Worm (Caenorhabditis elegans): ENCODE results near the gene W09C2.8.

Gene W09C2.8

DNA sequence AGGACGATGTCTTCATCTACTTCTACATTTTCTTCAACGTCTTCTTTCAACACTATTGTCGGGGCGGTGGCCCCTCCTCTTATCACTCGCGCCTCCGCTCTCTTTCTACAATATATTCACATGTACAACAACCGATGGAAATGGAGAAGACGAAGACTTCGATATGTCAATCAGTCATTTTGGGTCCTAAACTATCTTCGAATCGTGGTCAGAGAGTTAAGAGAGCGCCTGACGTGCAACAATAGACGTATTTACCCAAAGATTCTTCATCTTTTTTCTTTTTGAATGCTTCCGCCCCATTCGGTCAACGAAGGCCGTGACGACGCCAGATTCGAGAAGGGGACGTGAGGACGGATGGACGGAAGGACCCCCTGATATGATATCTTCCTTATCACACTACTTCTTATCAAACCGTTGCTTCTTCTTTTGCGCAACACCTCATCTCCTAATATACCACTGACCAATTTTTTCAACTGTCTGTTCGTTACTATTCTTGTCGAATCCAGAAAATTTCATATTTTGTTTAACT is 8.9 kb upstream of the W09C2.8 start:
- no peak for TF ChIP-seq flt-1 (GFP tag; IDR thresholded peaks at IDR 0.05)
- TF ChIP-seq klf-2 (GFP tag; conservative IDR thresholded peaks at IDR 0.05), result no peak
- no peak for TF ChIP-seq tab-1 (GFP tag; IDR thresholded peaks at IDR 0.05)
- no peak for TF ChIP-seq ztf-29 (GFP tag; IDR thresholded peaks at IDR 0.05)
- no peak for TF ChIP-seq cog-1 (tag; optimal IDR thresholded peaks at IDR 0.05)

DNA sequence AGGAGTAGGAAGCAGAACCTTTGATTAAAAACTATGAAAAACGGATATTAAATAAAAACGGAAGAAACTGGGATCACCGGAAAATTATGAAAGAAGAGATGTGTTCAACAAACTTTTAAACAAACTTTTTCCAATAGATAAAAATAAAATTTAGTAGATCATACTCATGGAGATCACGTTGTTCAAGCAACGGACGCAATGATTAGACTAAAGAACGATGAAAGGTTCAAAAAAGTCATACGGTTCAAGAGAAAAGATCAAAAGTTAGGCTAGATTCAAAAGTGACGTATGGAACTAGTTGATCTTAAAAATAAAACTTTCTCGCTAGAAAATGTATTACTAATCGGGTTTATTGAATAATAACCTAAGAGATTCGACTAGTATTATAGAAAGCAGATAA is 7.9 kb upstream of the W09C2.8 start:
- TF ChIP-seq tab-1 (GFP tag; IDR thresholded peaks at IDR 0.05) (no peak), cog-1 (tag; optimal IDR thresholded peaks at IDR 0.05) (no peak), klf-2 (GFP tag; conservative IDR thresholded peaks at IDR 0.05) (no peak), med-1 (GFP tag; optimal IDR thresholded peaks at IDR 0.05; ENCODE audit: insufficient read depth) (no peak), ztf-23 (GFP tag; IDR thresholded peaks at IDR 0.05) (no peak), T22C8.4 (GFP tag; IDR thresholded peaks at IDR 0.05) (no peak), ztf-29 (GFP tag; IDR thresholded peaks at IDR 0.05) (no peak), flt-1 (GFP tag; IDR thresholded peaks at IDR 0.05) (no peak), ref-1 (GFP tag; conservative IDR thresholded peaks at IDR 0.05) (no peak)

DNA sequence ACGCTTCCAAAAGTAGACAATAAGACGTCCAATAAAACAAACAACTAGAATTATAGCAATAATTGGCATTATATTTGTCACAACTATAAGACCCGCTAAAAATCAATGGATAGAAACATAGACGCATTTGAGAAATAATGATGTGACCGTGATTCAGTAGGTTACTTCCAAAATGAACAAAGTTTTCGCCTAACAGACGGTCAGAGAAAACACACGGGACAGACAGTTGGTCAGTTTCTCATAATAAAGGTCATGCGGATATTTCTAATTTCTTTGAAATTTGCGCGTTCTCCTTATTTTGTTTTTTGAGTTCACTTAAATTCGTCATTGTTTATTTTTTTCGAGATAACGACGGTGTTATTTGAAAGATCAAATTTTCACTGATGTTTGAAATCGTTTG is 7.4 kb upstream of the W09C2.8 start:
- no peak for TF ChIP-seq klf-2 (GFP tag; conservative IDR thresholded peaks at IDR 0.05)
- no peak for TF ChIP-seq ztf-23 (GFP tag; IDR thresholded peaks at IDR 0.05)
- TF ChIP-seq flt-1 (GFP tag; IDR thresholded peaks at IDR 0.05), result no peak
- no peak for TF ChIP-seq tab-1 (GFP tag; IDR thresholded peaks at IDR 0.05)
- TF ChIP-seq cog-1 (tag; optimal IDR thresholded peaks at IDR 0.05), result no peak
- TF ChIP-seq ztf-29 (GFP tag; IDR thresholded peaks at IDR 0.05), result no peak
- no peak for TF ChIP-seq T22C8.4 (GFP tag; IDR thresholded peaks at IDR 0.05)

DNA sequence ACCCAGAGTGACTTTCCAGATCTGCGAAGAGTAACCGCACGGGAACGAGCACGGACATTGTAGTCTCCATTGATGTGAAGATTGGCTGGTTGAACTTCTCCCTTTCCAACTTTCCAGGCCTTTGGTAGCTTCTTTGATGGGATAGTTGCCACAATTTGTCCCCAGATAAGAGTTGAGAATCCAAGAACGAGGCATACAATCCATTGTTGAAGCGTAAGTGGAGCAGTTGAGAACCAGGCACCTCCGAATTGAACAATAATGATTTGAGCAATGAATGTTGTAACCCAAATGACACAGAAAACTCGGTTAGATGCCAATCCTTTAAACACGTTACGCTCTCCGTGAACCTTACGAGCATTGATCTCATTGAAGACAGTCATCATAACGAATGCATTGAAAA is 2.9 kb upstream of the W09C2.8 start:
- TF ChIP-seq flt-1 (GFP tag; IDR thresholded peaks at IDR 0.05), result no peak

DNA sequence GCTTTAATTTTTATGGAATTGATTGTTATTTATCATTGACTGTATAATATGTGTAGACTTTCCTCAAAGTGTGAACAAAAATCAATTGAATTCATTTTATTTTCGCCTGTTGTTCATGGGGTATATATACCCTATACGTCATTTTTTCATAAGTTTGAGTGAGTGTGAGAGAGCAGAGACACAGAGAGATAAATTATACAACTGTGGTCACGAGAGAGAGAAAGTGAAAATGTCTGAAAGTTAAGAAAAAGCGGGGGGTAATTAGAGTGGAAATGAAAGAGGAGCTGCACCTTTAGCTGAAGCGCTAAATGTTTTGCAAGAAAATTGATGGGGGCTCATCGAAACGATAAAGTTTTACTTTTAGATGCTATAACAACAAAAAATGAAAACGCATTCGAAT is 1.7 kb upstream of the W09C2.8 start:
- TF ChIP-seq klf-2 (GFP tag; conservative IDR thresholded peaks at IDR 0.05), result no peak
- no peak for TF ChIP-seq cog-1 (tag; optimal IDR thresholded peaks at IDR 0.05)
- TF ChIP-seq T22C8.4 (GFP tag; IDR thresholded peaks at IDR 0.05), result no peak
- TF ChIP-seq tab-1 (GFP tag; IDR thresholded peaks at IDR 0.05), result no peak
- no peak for TF ChIP-seq flt-1 (GFP tag; IDR thresholded peaks at IDR 0.05)
- no peak for TF ChIP-seq ztf-23 (GFP tag; IDR thresholded peaks at IDR 0.05)
- no peak for TF ChIP-seq ztf-29 (GFP tag; IDR thresholded peaks at IDR 0.05)
- TF ChIP-seq ref-1 (GFP tag; conservative IDR thresholded peaks at IDR 0.05), result no peak
- no peak for TF ChIP-seq med-1 (GFP tag; optimal IDR thresholded peaks at IDR 0.05; ENCODE audit: insufficient read depth)

DNA sequence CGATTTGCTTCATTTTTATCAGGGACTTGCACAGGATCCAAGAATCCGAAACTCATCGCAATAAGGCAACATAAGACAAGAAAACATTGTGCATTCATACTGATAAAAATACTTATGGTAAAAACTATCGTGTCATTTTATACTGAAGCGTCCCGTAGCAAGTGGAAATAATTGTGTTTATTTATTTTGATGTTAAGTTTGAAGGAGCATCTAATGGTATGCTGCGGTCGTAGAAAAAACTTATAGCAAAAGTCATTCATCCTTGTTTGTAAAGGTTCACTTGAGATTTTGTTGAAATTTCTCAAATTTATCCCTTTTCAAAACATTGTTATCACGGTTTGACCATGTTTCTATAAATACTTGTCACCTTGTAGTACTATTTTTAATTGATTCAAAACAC is 802 bp upstream of the W09C2.8 start, which contains the start of gene W09C2.10:
Gene W09C2.10 (minus strand): TSS at position 101 of the 400 bp plus-strand sequence.
- TF ChIP-seq tab-1 (GFP tag; IDR thresholded peaks at IDR 0.05) (no peak), ref-1 (GFP tag; conservative IDR thresholded peaks at IDR 0.05) (no peak), ztf-23 (GFP tag; IDR thresholded peaks at IDR 0.05) (no peak), klf-2 (GFP tag; conservative IDR thresholded peaks at IDR 0.05) (no peak), med-1 (GFP tag; optimal IDR thresholded peaks at IDR 0.05; ENCODE audit: insufficient read depth) (no peak), ztf-29 (GFP tag; IDR thresholded peaks at IDR 0.05) (no peak), cog-1 (tag; optimal IDR thresholded peaks at IDR 0.05) (no peak), T22C8.4 (GFP tag; IDR thresholded peaks at IDR 0.05) (no peak)

DNA sequence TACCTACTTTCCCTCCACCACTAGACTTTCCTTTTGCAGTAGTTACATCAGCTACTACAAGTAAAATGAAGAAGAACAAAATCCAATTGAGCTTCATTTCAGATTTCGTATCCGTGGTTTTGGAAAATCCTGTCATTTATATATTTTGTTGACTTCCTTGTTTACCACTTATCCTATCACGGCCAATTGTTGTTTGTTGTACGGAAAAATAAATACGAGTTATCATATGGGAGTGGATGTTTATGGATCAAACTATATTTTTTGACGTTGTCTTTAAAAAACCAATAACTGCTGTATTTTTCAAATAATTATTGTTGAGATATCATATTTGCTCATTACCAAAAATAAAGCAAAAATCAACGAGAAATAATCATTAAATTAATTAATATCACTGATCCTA is 906 bp downstream of the W09C2.8 start, which contains the start of gene W09C2.9:
Gene W09C2.9 (minus strand): TSS at position 101 of the 400 bp plus-strand sequence.
- TF ChIP-seq ref-1 (GFP tag; conservative IDR thresholded peaks at IDR 0.05) (no peak), flt-1 (GFP tag; IDR thresholded peaks at IDR 0.05) (no peak), cog-1 (tag; optimal IDR thresholded peaks at IDR 0.05) (no peak), tab-1 (GFP tag; IDR thresholded peaks at IDR 0.05) (no peak), ztf-23 (GFP tag; IDR thresholded peaks at IDR 0.05) (no peak), ztf-29 (GFP tag; IDR thresholded peaks at IDR 0.05) (no peak), klf-2 (GFP tag; conservative IDR thresholded peaks at IDR 0.05) (no peak), med-1 (GFP tag; optimal IDR thresholded peaks at IDR 0.05; ENCODE audit: insufficient read depth) (no peak), T22C8.4 (GFP tag; IDR thresholded peaks at IDR 0.05) (no peak)

DNA sequence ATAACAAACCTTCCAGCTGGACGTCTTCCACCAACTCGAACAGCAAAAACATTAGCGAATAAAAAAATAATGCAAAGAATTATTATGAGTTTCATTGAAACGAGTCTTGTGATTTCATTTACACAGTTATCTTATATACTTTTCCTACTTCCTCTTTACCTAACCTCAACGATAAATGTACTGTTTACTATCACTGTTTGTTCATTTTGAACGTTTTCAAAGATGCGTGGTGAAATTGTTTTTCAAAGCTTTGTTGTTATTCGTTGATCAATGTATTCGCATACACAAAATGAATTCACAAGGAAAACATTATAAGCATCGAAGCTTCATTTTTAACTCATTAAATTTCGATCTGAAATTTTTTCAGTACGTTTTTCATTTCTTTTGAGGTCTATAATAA is 1.9 kb downstream of the W09C2.8 start, which contains the start of gene W09C2.7:
Gene W09C2.7 (minus strand): TSS at position 101 of the 400 bp plus-strand sequence.
- no peak for TF ChIP-seq ztf-23 (GFP tag; IDR thresholded peaks at IDR 0.05)
- no peak for TF ChIP-seq med-1 (GFP tag; optimal IDR thresholded peaks at IDR 0.05; ENCODE audit: insufficient read depth)
- no peak for TF ChIP-seq cog-1 (tag; optimal IDR thresholded peaks at IDR 0.05)
- no peak for TF ChIP-seq T22C8.4 (GFP tag; IDR thresholded peaks at IDR 0.05)

DNA sequence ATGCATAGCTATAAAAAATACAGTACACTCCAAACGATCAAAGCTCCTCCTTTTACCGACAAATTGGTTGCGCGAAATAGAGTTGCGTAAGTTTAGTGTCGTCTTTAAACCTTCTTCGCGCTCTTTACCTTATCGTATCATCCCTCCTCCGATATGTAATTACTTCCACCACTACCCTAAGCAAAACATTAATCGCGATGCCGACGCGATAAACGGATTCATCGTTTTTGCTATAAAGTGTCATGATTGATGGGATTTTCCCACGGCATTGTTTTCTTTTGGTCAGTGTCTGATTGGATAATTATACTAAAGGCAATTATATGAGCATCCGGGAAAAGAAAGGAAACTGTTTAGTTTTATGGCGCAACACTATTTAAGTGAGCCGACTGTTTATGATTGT is 5.3 kb downstream of the W09C2.8 start:
- TF ChIP-seq T22C8.4 (GFP tag; IDR thresholded peaks at IDR 0.05) (no peak), ztf-29 (GFP tag; IDR thresholded peaks at IDR 0.05) (no peak), flt-1 (GFP tag; IDR thresholded peaks at IDR 0.05) (no peak), cog-1 (tag; optimal IDR thresholded peaks at IDR 0.05) (no peak), klf-2 (GFP tag; conservative IDR thresholded peaks at IDR 0.05) (no peak), ztf-23 (GFP tag; IDR thresholded peaks at IDR 0.05) (no peak)

DNA sequence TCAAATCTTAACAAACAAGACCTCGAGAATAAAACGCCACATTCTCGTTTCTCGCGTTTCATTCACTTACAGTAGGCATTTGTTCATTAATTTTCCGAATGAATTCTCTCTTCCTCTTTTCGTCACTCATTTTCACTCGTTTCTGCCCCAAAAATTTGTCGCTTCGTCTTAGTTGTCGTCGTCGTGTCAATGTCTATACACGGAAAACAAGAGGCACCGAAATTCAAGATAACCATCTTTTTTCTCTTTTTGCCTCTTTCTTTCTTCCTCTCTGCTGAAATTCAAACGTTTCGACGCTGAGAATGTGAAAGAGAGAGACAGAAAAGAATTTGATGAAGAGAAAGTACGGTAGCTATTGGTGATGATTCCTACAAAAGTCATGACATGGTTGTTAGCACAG is 6.2 kb downstream of the W09C2.8 start:
- TF ChIP-seq ztf-23 (GFP tag; IDR thresholded peaks at IDR 0.05), result no peak
- no peak for TF ChIP-seq flt-1 (GFP tag; IDR thresholded peaks at IDR 0.05)
- no peak for TF ChIP-seq T22C8.4 (GFP tag; IDR thresholded peaks at IDR 0.05)
- no peak for TF ChIP-seq cog-1 (tag; optimal IDR thresholded peaks at IDR 0.05)
- no peak for TF ChIP-seq ztf-29 (GFP tag; IDR thresholded peaks at IDR 0.05)
- no peak for TF ChIP-seq klf-2 (GFP tag; conservative IDR thresholded peaks at IDR 0.05)
- no peak for TF ChIP-seq tab-1 (GFP tag; IDR thresholded peaks at IDR 0.05)
- TF ChIP-seq med-1 (GFP tag; optimal IDR thresholded peaks at IDR 0.05; ENCODE audit: insufficient read depth), result no peak
- no peak for TF ChIP-seq ref-1 (GFP tag; conservative IDR thresholded peaks at IDR 0.05)
